Worm (Caenorhabditis elegans): ENCODE results near the gene C01G6.9.
A peak's percentile ranks its signal among the peaks of the same experiment; 100 is the strongest.

Gene C01G6.9

DNA sequence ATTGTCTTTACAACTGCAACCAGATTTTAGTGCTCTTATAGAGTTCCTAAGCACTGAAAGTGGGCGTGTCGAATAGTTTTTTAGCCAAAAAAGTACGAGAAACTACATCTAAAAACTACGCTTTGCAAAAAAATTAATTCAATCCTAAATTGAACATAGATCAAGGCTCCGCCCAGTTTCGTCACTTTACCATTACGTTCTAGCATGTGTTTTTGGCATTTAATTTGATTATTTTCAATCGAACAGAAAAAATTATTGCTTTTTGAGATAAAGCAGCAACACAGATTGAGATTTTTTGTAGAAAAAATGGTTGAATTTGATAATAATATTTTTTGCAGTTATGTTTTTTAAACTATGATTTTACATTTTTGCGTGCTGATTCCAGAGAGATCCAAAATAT is 41.4 kb downstream of the C01G6.9 start, which contains the start of gene nlp-82:
Gene nlp-82 (minus strand): TSS at position 101 of the 400 bp plus-strand sequence.
- TF ChIP-seq elt-2 (tag; optimal IDR thresholded peaks at IDR 0.05), result no peak
- TF ChIP-seq aly-2 (tag; optimal IDR thresholded peaks at IDR 0.05), result no peak
- no peak for TF ChIP-seq nhr-12 (tag; optimal IDR thresholded peaks at IDR 0.05)
- no peak for TF ChIP-seq ceh-82 (tag; optimal IDR thresholded peaks at IDR 0.05)
- no peak for TF ChIP-seq unc-130 (tag; optimal IDR thresholded peaks at IDR 0.05)
- TF ChIP-seq unc-30 (tag; optimal IDR thresholded peaks at IDR 0.05), result no peak
- no peak for TF ChIP-seq nhr-19 (GFP tag; conservative IDR thresholded peaks at IDR 0.05)
- no peak for TF ChIP-seq grh-1 (GFP tag; IDR thresholded peaks at IDR 0.05)
- TF ChIP-seq tlp-1 (tag; optimal IDR thresholded peaks at IDR 0.05), result no peak
- TF ChIP-seq dpl-1 (GFP tag; optimal IDR thresholded peaks at IDR 0.05), result no peak

DNA sequence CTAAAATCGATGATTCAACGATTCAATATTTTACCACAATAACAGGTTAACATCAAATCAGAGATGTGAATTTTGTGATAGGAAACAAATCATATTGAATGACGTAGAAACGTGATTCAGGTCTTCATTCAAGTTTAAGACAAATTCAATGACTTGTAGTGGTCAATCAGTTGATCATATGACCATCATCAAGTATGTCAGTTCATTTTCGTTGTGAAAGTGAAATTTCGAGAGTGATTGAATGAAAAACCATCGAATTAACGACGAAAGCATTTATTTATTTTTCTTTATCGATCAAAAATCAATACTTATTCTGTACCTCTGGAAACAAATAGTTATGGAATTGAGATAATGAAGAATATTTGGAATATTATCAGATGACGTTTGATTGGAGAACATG is 44.1 kb downstream of the C01G6.9 start:
- TF ChIP-seq ama-1 (optimal IDR thresholded peaks at IDR 0.05) (no peak), nhr-85 (tag) (peak; percentile 81), blmp-1 (tag; optimal IDR thresholded peaks at IDR 0.05) (peak; percentile 77)

ce11 chrII:9250422-9250821 is 45.2 kb downstream of the C01G6.9 start, which contains the start of gene T26C5.4:
T26C5.4 (minus strand) TSS chrII:9250522.
- TF ChIP-seq lin-14 (GFP tag; optimal IDR thresholded peaks at IDR 0.05), result no peak
- TF ChIP-seq ceh-63 (GFP tag; optimal IDR thresholded peaks at IDR 0.05), result no peak
- TF ChIP-seq snpc-4 (tag; optimal IDR thresholded peaks at IDR 0.05), result no peak
- no peak for TF ChIP-seq grh-1 (GFP tag; IDR thresholded peaks at IDR 0.05)
- TF ChIP-seq alr-1 (tag; optimal IDR thresholded peaks at IDR 0.05; ENCODE audit: borderline replicate concordance), result no peak
- no peak for TF ChIP-seq vab-15 (tag; optimal IDR thresholded peaks at IDR 0.05)
- no peak for TF ChIP-seq ztf-11 (tag; optimal IDR thresholded peaks at IDR 0.05)
- no peak for TF ChIP-seq aly-2 (tag; optimal IDR thresholded peaks at IDR 0.05)
- no peak for TF ChIP-seq nhr-237 (tag; optimal IDR thresholded peaks at IDR 0.05)
- no peak for TF ChIP-seq ets-5 (GFP tag; IDR thresholded peaks at IDR 0.05)
- no peak for TF ChIP-seq C16A3.4 (tag; optimal IDR thresholded peaks at IDR 0.05)
- no peak for TF ChIP-seq rnt-1 (tag; optimal IDR thresholded peaks at IDR 0.05)
- TF ChIP-seq unc-130 (tag; optimal IDR thresholded peaks at IDR 0.05), result no peak
- no peak for TF ChIP-seq nhr-20 (tag; optimal IDR thresholded peaks at IDR 0.05)

- TF ChIP-seq egl-27 (tag; optimal IDR thresholded peaks at IDR 0.05), result no peak
- no peak for TF ChIP-seq ztf-4 (tag; optimal IDR thresholded peaks at IDR 0.05)
- no peak for TF ChIP-seq vab-15 (tag; optimal IDR thresholded peaks at IDR 0.05)
- TF ChIP-seq grh-1 (GFP tag; IDR thresholded peaks at IDR 0.05), result no peak
- no peak for TF ChIP-seq unc-30 (tag; optimal IDR thresholded peaks at IDR 0.05)
- TF ChIP-seq lsy-2 (tag; optimal IDR thresholded peaks at IDR 0.05), result no peak
- TF ChIP-seq dsc-1 (tag; optimal IDR thresholded peaks at IDR 0.05), result no peak
- no peak for TF ChIP-seq snu-23 (GFP tag; optimal IDR thresholded peaks at IDR 0.05)
- TF ChIP-seq lir-3 (tag; optimal IDR thresholded peaks at IDR 0.05; ENCODE audit: poor library complexity), result no peak
- TF ChIP-seq unc-62 (GFP tag; optimal IDR thresholded peaks at IDR 0.05), result no peak
- no peak for TF ChIP-seq nhr-71 (tag; optimal IDR thresholded peaks at IDR 0.05)
- TF ChIP-seq nhr-20 (tag; optimal IDR thresholded peaks at IDR 0.05), result no peak
- TF ChIP-seq jun-1 (tag; optimal IDR thresholded peaks at IDR 0.05), result no peak
- no peak for TF ChIP-seq ceh-8 (GFP tag; optimal IDR thresholded peaks at IDR 0.05)
- TF ChIP-seq nhr-76 (tag; optimal IDR thresholded peaks at IDR 0.05), result no peak
- no peak for TF ChIP-seq aly-2 (tag; optimal IDR thresholded peaks at IDR 0.05)
These were observed 49.0 kb downstream of the C01G6.9 start, which contains the start of gene T26C5.5 for ce11 chrII:9246648-9247047. T26C5.5 (minus strand) TSS chrII:9246748.

Data from whole organism, L1 larva.